Worm (Caenorhabditis elegans) whole organism, early embryonic: ENCODE measurements around the gene bra-2.

ENCODE experiments used
- B0310.2 ChIP-seq: sonication (generic microtip); optimal IDR thresholded peaks from 2 replicates; lab custom pipeline; 2016; ENCODE audit warnings: mild to moderate bottlenecking, missing genetic modification characterization, missing compliant biosample characterization
- F13C5.2 ChIP-seq: sonication (generic microtip); optimal IDR thresholded peaks from 2 replicates; lab custom pipeline; 2017; ENCODE audit warnings: mild to moderate bottlenecking, missing genetic modification characterization, inconsistent platforms, missing compliant biosample characterization
- aly-1 ChIP-seq: sonication (generic microtip); optimal IDR thresholded peaks from 2 replicates; lab custom pipeline; 2016; ENCODE audit warnings: missing genetic modification characterization, missing compliant biosample characterization
- ama-1 ChIP-seq: fragments of 150-350 bp; optimal IDR thresholded peaks from 2 replicates; lab custom pipeline; 2014
- ceh-13 ChIP-seq: fragments of 200-800 bp; sonication (Bioruptor generic); optimal IDR thresholded peaks from 2 replicates; lab custom pipeline; 2018; ENCODE audit warnings: mild to moderate bottlenecking, missing genetic modification characterization, missing compliant biosample characterization
- hmbx-1 ChIP-seq: sonication (generic microtip); optimal IDR thresholded peaks from 2 replicates; lab custom pipeline; 2016; ENCODE audit warnings: mild to moderate bottlenecking, missing genetic modification characterization, missing compliant biosample characterization
- hmg-4 ChIP-seq: fragments of 200-800 bp; sonication (Bioruptor generic); optimal IDR thresholded peaks from 2 replicates; lab custom pipeline; 2018; ENCODE audit warnings: mild to moderate bottlenecking, missing genetic modification characterization, missing compliant biosample characterization
- hnd-1 ChIP-seq: sonication (generic microtip); optimal IDR thresholded peaks from 2 replicates; lab custom pipeline; 2016; ENCODE audit warnings: missing genetic modification characterization, missing compliant biosample characterization
- pes-1 ChIP-seq: fragments of 200-800 bp; sonication (Bioruptor generic); IDR thresholded peaks from 2 replicates; pipeline ENCODE4 v1.3.6; 2022; ENCODE audit warnings: missing genetic modification reagents, missing genetic modification characterization, missing compliant biosample characterization
- scrt-1 ChIP-seq: fragments of 200-800 bp; sonication (Bioruptor generic); IDR thresholded peaks from 2 replicates; pipeline ENCODE4 v1.3.6; 2022; ENCODE audit warnings: missing genetic modification characterization, missing compliant biosample characterization
- sea-1 ChIP-seq: fragments of 200-800 bp; sonication (Bioruptor generic); conservative IDR thresholded peaks from 2 replicates; pipeline ENCODE4 v1.3.6; 2022; ENCODE audit warnings: missing genetic modification characterization, missing compliant biosample characterization
- tbx-11 ChIP-seq: fragments of 200-800 bp; sonication (Bioruptor generic); IDR thresholded peaks from 2 replicates; pipeline ENCODE4 v1.3.6; 2022; ENCODE audit warnings: missing genetic modification characterization, missing compliant biosample characterization
- tbx-37 ChIP-seq: fragments of 200-800 bp; sonication (Bioruptor generic); conservative IDR thresholded peaks from 2 replicates; pipeline ENCODE4 v1.3.6; 2022; ENCODE audit warnings: missing genetic modification reagents, missing genetic modification characterization, missing compliant biosample characterization
- tra-4 ChIP-seq: sonication (generic microtip); optimal IDR thresholded peaks from 2 replicates; lab custom pipeline; 2017; ENCODE audit warnings: missing genetic modification characterization, missing compliant biosample characterization

ce11 chrIII:941958-942357 is 30.9 kb downstream of the bra-2 start:
- no peak for TF ChIP-seq hmg-4
- TF ChIP-seq ama-1: no peak
- TF ChIP-seq tbx-11 (GFP tag; lab: Robert Waterston, UW): no peak
- no peak for TF ChIP-seq tra-4 (tag; lab: Kevin White, UChicago)
- no peak for TF ChIP-seq hmbx-1 (tag; lab: Kevin White, UChicago)
- no peak for TF ChIP-seq aly-1 (tag; lab: Kevin White, UChicago)
- no peak for TF ChIP-seq sea-1 (GFP tag; lab: Robert Waterston, UW)
- no peak for TF ChIP-seq hnd-1 (tag; lab: Kevin White, UChicago)
- TF ChIP-seq F13C5.2 (tag; lab: Kevin White, UChicago): no peak
- no peak for TF ChIP-seq ceh-13 (GFP tag; lab: Kevin White, UChicago)
- no peak for TF ChIP-seq B0310.2 (tag; lab: Kevin White, UChicago)
- TF ChIP-seq scrt-1 (GFP tag; lab: Robert Waterston, UW): no peak
- no peak for TF ChIP-seq pes-1
- TF ChIP-seq tbx-37: no peak
